Worm (Caenorhabditis elegans) whole organism, young adult: ENCODE measurements around the gene xbx-5.

Experiments used
- C17E4.6 ChIP-seq: fragments of 200-800 bp; sonication (Bioruptor generic); IDR thresholded peaks from 2 replicates; pipeline ENCODE4 v1.3.6; 2022; ENCODE audit warnings: missing genetic modification reagents, missing genetic modification characterization, missing compliant biosample characterization
- F33H1.4 ChIP-seq: fragments of 200-800 bp; sonication (Bioruptor generic); IDR thresholded peaks from 2 replicates; pipeline ENCODE4 v1.3.6; 2022; ENCODE audit warnings: missing genetic modification reagents, missing genetic modification characterization, missing compliant biosample characterization
- F37B4.10 ChIP-seq: fragments of 200-800 bp; sonication (Bioruptor generic); IDR thresholded peaks from 2 replicates; pipeline ENCODE4 v1.3.6; 2022; ENCODE audit warnings: missing genetic modification characterization, missing compliant biosample characterization
- aptf-2 ChIP-seq: fragments of 200-800 bp; sonication (Bioruptor generic); conservative IDR thresholded peaks from 2 replicates; pipeline ENCODE4 v1.3.6; 2022; ENCODE audit warnings: missing genetic modification reagents, missing genetic modification characterization, missing compliant biosample characterization
- athp-1 ChIP-seq: sonication (generic microtip); optimal IDR thresholded peaks from 2 replicates; lab custom pipeline; 2017; ENCODE audit warnings: mild to moderate bottlenecking, missing genetic modification characterization, missing compliant biosample characterization
- attf-5 ChIP-seq: fragments of 200-800 bp; sonication (Bioruptor generic); optimal IDR thresholded peaks from 2 replicates; lab custom pipeline; 2018; ENCODE audit warnings: mild to moderate bottlenecking, missing genetic modification characterization, missing compliant biosample characterization
- bed-2 ChIP-seq: fragments of 200-800 bp; sonication (Bioruptor generic); IDR thresholded peaks from 2 replicates; pipeline ENCODE4 v1.3.6; 2022; ENCODE audit warnings: missing genetic modification reagents, missing genetic modification characterization, missing compliant biosample characterization
- ceh-40 ChIP-seq: fragments of 200-800 bp; sonication (Bioruptor generic); IDR thresholded peaks from 2 replicates; pipeline ENCODE4 v1.3.6; 2022; ENCODE audit warnings: missing genetic modification characterization, missing compliant biosample characterization
- ceh-79 ChIP-seq: sonication (generic microtip); optimal IDR thresholded peaks from 2 replicates; lab custom pipeline; 2017; ENCODE audit warnings: mild to moderate bottlenecking, missing genetic modification characterization, missing compliant biosample characterization
- chd-7 ChIP-seq: sonication (generic microtip); optimal IDR thresholded peaks from 2 replicates; lab custom pipeline; 2016; ENCODE audit warnings: mild to moderate bottlenecking, missing genetic modification characterization, moderate library complexity, missing compliant biosample characterization
- dpff-1 ChIP-seq: sonication (generic microtip); optimal IDR thresholded peaks from 2 replicates; lab custom pipeline; 2017; ENCODE audit warnings: mild to moderate bottlenecking, missing genetic modification characterization, missing compliant biosample characterization
- efl-1 ChIP-seq: fragments of 150-350 bp; optimal IDR thresholded peaks from 2 replicates; lab custom pipeline; 2014; ENCODE audit warnings: missing biosample characterization, missing genetic modification reagents, missing genetic modification characterization
- egrh-3 ChIP-seq: fragments of 200-800 bp; sonication (Bioruptor generic); IDR thresholded peaks from 2 replicates; pipeline ENCODE4 v1.3.6; 2022; ENCODE audit warnings: missing genetic modification reagents, missing genetic modification characterization, missing compliant biosample characterization
- ekl-4 ChIP-seq: fragments of 200-800 bp; sonication (Bioruptor generic); IDR thresholded peaks from 2 replicates; pipeline ENCODE4 v1.3.6; 2022; ENCODE audit warnings: missing genetic modification reagents, missing genetic modification characterization, missing compliant biosample characterization
- ets-4 ChIP-seq: fragments of 200-800 bp; sonication (Bioruptor generic); optimal IDR thresholded peaks from 2 replicates; lab custom pipeline; 2018; ENCODE audit warnings: mild to moderate bottlenecking, missing genetic modification characterization, missing compliant biosample characterization
- hlh-12 ChIP-seq: sonication (generic microtip); optimal IDR thresholded peaks from 2 replicates; lab custom pipeline; 2016; ENCODE audit warnings: missing genetic modification characterization, missing compliant biosample characterization
- hlh-26 ChIP-seq: fragments of 200-800 bp; sonication (Bioruptor generic); conservative IDR thresholded peaks from 2 replicates; pipeline ENCODE4 v1.3.6; 2022; ENCODE audit warnings: missing genetic modification reagents, missing genetic modification characterization, missing compliant biosample characterization
- hmg-1.2 ChIP-seq: fragments of 200-800 bp; sonication (Bioruptor generic); IDR thresholded peaks from 2 replicates; pipeline ENCODE4 v1.3.6; 2022; ENCODE audit warnings: missing genetic modification reagents, missing genetic modification characterization, missing compliant biosample characterization
- hrde-1 ChIP-seq: sonication (generic microtip); optimal IDR thresholded peaks from 2 replicates; lab custom pipeline; 2016; ENCODE audit warnings: missing genetic modification characterization, mild to moderate bottlenecking, missing compliant biosample characterization, moderate library complexity, missing genotype, missing genetic modification reagents, borderline replicate concordance
- let-526 ChIP-seq: fragments of 200-800 bp; sonication (Bioruptor generic); IDR thresholded peaks from 2 replicates; pipeline ENCODE4 v1.3.6; 2022; ENCODE audit warnings: missing genetic modification reagents, missing genetic modification characterization, missing compliant biosample characterization
- let-607 ChIP-seq, 2 experiments: fragments of 200-800 bp in 1 of 2; sonication (Bioruptor generic) in 1 of 2; sonication (generic microtip) in 1 of 2; optimal IDR thresholded peaks; 2 replicates each; lab custom pipeline; 2016 to 2018; ENCODE audit warnings: mild to moderate bottlenecking in 2 of 2, missing compliant biosample characterization in 2 of 2, missing genetic modification characterization in 2 of 2, moderate library complexity in 2 of 2, missing genotype in 1 of 2
- lin-35 ChIP-seq, 3 experiments: fragments of 150-350 bp in 2 of 3; sonication (generic microtip) in 1 of 3; optimal IDR thresholded peaks; 2 replicates each; lab custom pipeline; 2014 to 2018; ENCODE audit warnings: missing biosample characterization in 3 of 3, missing genetic modification characterization in 3 of 3, missing genetic modification reagents in 3 of 3
- lsl-1 ChIP-seq: fragments of 200-800 bp; sonication (Bioruptor generic); optimal IDR thresholded peaks from 2 replicates; lab custom pipeline; 2018; ENCODE audit warnings: mild to moderate bottlenecking, missing genetic modification characterization, moderate library complexity, missing compliant biosample characterization
- lsy-27 ChIP-seq: sonication (generic microtip); optimal IDR thresholded peaks from 2 replicates; lab custom pipeline; 2017; ENCODE audit warnings: missing genetic modification characterization, mild to moderate bottlenecking, missing compliant biosample characterization, antibody characterized with exemption, missing genotype, borderline replicate concordance; ENCODE audit not compliant: insufficient read depth
- madf-3 ChIP-seq: fragments of 200-800 bp; sonication (Bioruptor generic); IDR thresholded peaks from 2 replicates; pipeline ENCODE4 v1.3.6; 2022; ENCODE audit warnings: missing genetic modification reagents, missing genetic modification characterization, missing compliant biosample characterization
- nfya-2 ChIP-seq: fragments of 200-800 bp; sonication (Bioruptor generic); IDR thresholded peaks from 2 replicates; pipeline ENCODE4 v1.3.6; 2022; ENCODE audit warnings: missing genetic modification reagents, missing genetic modification characterization, missing compliant biosample characterization
- nfyb-1 ChIP-seq: fragments of 200-800 bp; sonication (Bioruptor generic); IDR thresholded peaks from 2 replicates; pipeline ENCODE4 v1.3.6; 2022; ENCODE audit warnings: missing genetic modification reagents, missing genetic modification characterization, missing compliant biosample characterization
- nhr-120 ChIP-seq: fragments of 200-800 bp; sonication (Bioruptor generic); IDR thresholded peaks from 2 replicates; pipeline ENCODE4 v1.3.6; 2022; ENCODE audit warnings: missing genetic modification characterization, missing compliant biosample characterization
- nhr-27 ChIP-seq: fragments of 200-800 bp; sonication (Bioruptor generic); optimal IDR thresholded peaks from 2 replicates; lab custom pipeline; 2018; ENCODE audit warnings: mild to moderate bottlenecking, missing genetic modification characterization, moderate library complexity, missing compliant biosample characterization
- pbrm-1 ChIP-seq: fragments of 200-800 bp; sonication (Bioruptor generic); IDR thresholded peaks from 2 replicates; pipeline ENCODE4 v1.3.6; 2022; ENCODE audit warnings: missing genetic modification reagents, missing genetic modification characterization, missing compliant biosample characterization
- pha-4 ChIP-seq: fragments of 150-350 bp; sonication (generic microtip); optimal IDR thresholded peaks from 2 replicates; lab custom pipeline; 2014; ENCODE audit warnings: missing biosample characterization, missing genetic modification reagents, missing genetic modification characterization
- rcor-1 ChIP-seq: fragments of 200-800 bp; sonication (Bioruptor generic); IDR thresholded peaks from 2 replicates; pipeline ENCODE4 v1.3.6; 2022; ENCODE audit warnings: missing genetic modification reagents, missing genetic modification characterization, missing compliant biosample characterization
- sdz-38 ChIP-seq: sonication (generic microtip); optimal IDR thresholded peaks from 2 replicates; lab custom pipeline; 2016; ENCODE audit warnings: missing genotype, missing genetic modification characterization, missing compliant biosample characterization
- sea-2 ChIP-seq: fragments of 200-800 bp; sonication (Bioruptor generic); IDR thresholded peaks from 2 replicates; pipeline ENCODE4 v1.3.6; 2022; ENCODE audit warnings: missing genetic modification characterization, missing compliant biosample characterization
- snpc-1.3 ChIP-seq: sonication (generic microtip); optimal IDR thresholded peaks from 2 replicates; lab custom pipeline; 2017; ENCODE audit warnings: missing genetic modification characterization, mild to moderate bottlenecking, missing compliant biosample characterization, antibody characterized with exemption, moderate library complexity, missing genotype, missing genetic modification reagents; ENCODE audit not compliant: insufficient read depth
- tbp1 ChIP-seq: fragments of 200-800 bp; sonication (Bioruptor generic); optimal IDR thresholded peaks from 2 replicates; lab custom pipeline; 2018; ENCODE audit warnings: mild to moderate bottlenecking, missing genetic modification characterization, missing compliant biosample characterization
- zfh-2 ChIP-seq: fragments of 200-800 bp; sonication (Bioruptor generic); conservative IDR thresholded peaks from 2 replicates; pipeline ENCODE4 v1.3.6; 2022; ENCODE audit warnings: missing genetic modification reagents, missing genetic modification characterization, missing compliant biosample characterization
- ztf-18 ChIP-seq: sonication (generic microtip); optimal IDR thresholded peaks from 2 replicates; lab custom pipeline; 2016; ENCODE audit warnings: missing genotype, mild to moderate bottlenecking, missing genetic modification characterization, missing compliant biosample characterization
- ztf-22 ChIP-seq: fragments of 200-800 bp; sonication (Bioruptor generic); optimal IDR thresholded peaks from 2 replicates; lab custom pipeline; 2018; ENCODE audit warnings: mild to moderate bottlenecking, missing genetic modification characterization, moderate library complexity, missing compliant biosample characterization
- ztf-28 ChIP-seq: fragments of 200-800 bp; sonication (Bioruptor generic); IDR thresholded peaks from 2 replicates; pipeline ENCODE4 v1.3.6; 2022; ENCODE audit warnings: missing genetic modification reagents, missing genetic modification characterization, missing compliant biosample characterization
- ztf-6 ChIP-seq: fragments of 200-800 bp; sonication (Bioruptor generic); IDR thresholded peaks from 2 replicates; pipeline ENCODE4 v1.3.6; 2022; ENCODE audit warnings: missing genetic modification reagents, missing genetic modification characterization, missing compliant biosample characterization

Gene xbx-5

DNA sequence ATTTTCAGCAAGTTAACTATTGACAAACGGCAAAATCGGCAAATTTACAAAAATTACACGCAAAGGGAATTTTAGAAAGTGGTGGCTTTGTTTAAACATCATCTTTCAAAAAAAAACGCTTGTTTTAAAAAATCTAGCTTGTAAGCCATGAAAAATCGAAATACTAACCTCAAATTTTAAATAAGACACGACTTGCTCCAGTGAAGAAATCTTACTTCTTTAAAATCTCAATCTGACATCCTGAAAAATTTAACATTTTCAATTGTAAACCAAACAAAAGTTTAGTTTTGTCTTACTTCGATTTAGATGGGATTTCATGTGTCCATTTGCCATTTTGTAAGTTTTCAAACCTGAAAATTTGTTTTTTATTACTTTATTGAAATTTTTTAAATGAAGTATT lies 27.5 kb upstream of the xbx-5 start:
- TF ChIP-seq chd-7 (tag; lab: Kevin White, UChicago) (no peak), ztf-28 (no peak), attf-5 (no peak), sdz-38 (tag; lab: Kevin White, UChicago) (no peak)

- TF ChIP-seq F37B4.10 (GFP tag; lab: Robert Waterston, UW) (no peak), hlh-12 (tag; lab: Kevin White, UChicago) (no peak), ztf-6 (GFP tag; lab: Robert Waterston, UW) (no peak), egrh-3 (GFP tag; lab: Robert Waterston, UW) (no peak), bed-2 (GFP tag; lab: Robert Waterston, UW) (no peak)
Measured at ce11 chrIII:3831381-3831780, 27.1 kb upstream of the xbx-5 start, which contains the start of gene C36A4.10. TSS of gene C36A4.10 (minus strand) at chrIII:3831481.

- TF ChIP-seq nfyb-1 (GFP tag; lab: Robert Waterston, UW), result no peak
- TF ChIP-seq nfya-2, result no peak
- TF ChIP-seq rcor-1 (GFP tag; lab: Robert Waterston, UW), result no peak
- TF ChIP-seq C17E4.6 (GFP tag; lab: Robert Waterston, UW), result no peak
- no peak for TF ChIP-seq ceh-79 (tag; lab: Kevin White, UChicago)
Measured at ce11 chrIII:3829105-3829504, 24.8 kb upstream of the xbx-5 start, which contains the start of gene cnnm-5. TSS of gene cnnm-5 (minus strand) at chrIII:3829205.

DNA sequence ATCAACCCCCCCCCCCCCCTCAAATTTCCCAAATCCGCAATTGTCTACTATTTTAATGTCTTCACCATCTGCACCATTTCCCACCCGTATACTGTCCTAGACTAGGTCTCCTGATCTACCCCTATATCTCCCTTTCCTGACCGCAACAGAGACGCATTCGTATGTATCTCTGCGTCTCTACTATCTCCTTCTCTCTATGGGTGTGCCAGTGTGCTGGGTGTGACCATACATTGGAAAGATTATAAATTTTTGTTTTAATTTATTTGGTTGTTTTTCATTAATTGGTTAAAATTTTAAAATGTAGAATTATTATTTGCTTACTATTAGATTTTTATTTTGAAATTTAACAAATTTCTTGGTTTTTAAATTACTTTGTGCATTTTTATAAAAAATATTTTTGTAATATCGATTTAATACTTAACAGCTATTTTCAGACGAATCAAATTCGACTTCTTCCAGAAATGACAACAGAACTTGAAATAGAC lies 17.7 kb upstream of the xbx-5 start, which contains the start of gene amx-1:
TSS of gene amx-1 (plus strand) at position 435 of the 485 bp plus-strand sequence.
- TF ChIP-seq tbp1 (GFP tag; lab: Kevin White, UChicago) (no peak), hmg-1.2 (GFP tag; lab: Robert Waterston, UW) (peak; percentile 59; the same call in 1 of the 2 replicates)

DNA sequence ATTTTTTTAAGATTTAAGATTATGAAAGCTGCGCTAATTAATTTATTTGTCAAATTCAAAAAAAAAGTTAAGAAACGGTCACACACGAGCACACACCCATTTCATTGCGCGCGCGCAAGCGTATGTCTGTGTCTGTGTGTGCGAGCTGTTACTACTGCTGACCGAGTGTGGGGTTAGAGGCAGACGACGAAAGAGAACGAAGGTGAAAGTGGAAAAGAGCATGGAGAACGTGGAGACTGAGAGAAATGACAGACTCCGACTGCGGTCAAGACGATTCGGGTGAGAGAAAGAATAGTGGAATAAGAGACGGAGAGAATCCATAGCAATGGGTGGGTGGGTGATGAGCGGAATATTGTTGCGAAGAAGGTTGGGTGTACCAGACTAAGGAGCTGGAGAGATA lies 15.9 kb upstream of the xbx-5 start:
- TF ChIP-seq efl-1 (GFP tag; lab: Kevin White, UChicago), result no peak
- no peak for TF ChIP-seq let-607 (tag; optimal IDR thresholded peaks at IDR 0.05; lab: Kevin White, UChicago)
- TF ChIP-seq hrde-1 (tag; lab: Kevin White, UChicago), result no peak
- no peak for TF ChIP-seq ztf-22 (GFP tag; lab: Kevin White, UChicago)
- peak in 1 of 3 experiments; percentile 55 for TF ChIP-seq lin-35 (GFP tag; optimal IDR thresholded peaks at IDR 0.05; lab: Kevin White, UChicago)
- TF ChIP-seq nhr-120 (GFP tag; lab: Robert Waterston, UW), result no peak
- TF ChIP-seq sea-2, result no peak
- no peak for TF ChIP-seq aptf-2 (GFP tag; lab: Robert Waterston, UW)
- no peak for TF ChIP-seq pbrm-1
- no peak for TF ChIP-seq ceh-40 (GFP tag; lab: Robert Waterston, UW)
- TF ChIP-seq nhr-27 (tag; lab: Kevin White, UChicago), result no peak
- TF ChIP-seq ztf-18 (tag; lab: Kevin White, UChicago), result peak; percentile 40
- TF ChIP-seq madf-3 (GFP tag; lab: Robert Waterston, UW), result no peak
- no peak for TF ChIP-seq F33H1.4 (GFP tag; lab: Robert Waterston, UW)
- no peak for TF ChIP-seq snpc-1.3 (tag; lab: Kevin White, UChicago)
- no peak for TF ChIP-seq ekl-4 (GFP tag; lab: Robert Waterston, UW)
- TF ChIP-seq hlh-26, result no peak
- TF ChIP-seq hmg-1.2 (GFP tag; lab: Robert Waterston, UW), result peak; percentile 93
- no peak for TF ChIP-seq sdz-38 (tag; lab: Kevin White, UChicago)
- TF ChIP-seq lsy-27 (tag; lab: Kevin White, UChicago), result no peak
- TF ChIP-seq athp-1 (tag; lab: Kevin White, UChicago), result no peak
- no peak for TF ChIP-seq pha-4 (tag; lab: Kevin White, UChicago)
- peak; percentile 1 for TF ChIP-seq ets-4
- TF ChIP-seq lsl-1 (GFP tag; lab: Kevin White, UChicago), result no peak
- TF ChIP-seq dpff-1 (tag; lab: Kevin White, UChicago), result no peak
- no peak for TF ChIP-seq let-526 (GFP tag; lab: Robert Waterston, UW)
- TF ChIP-seq zfh-2 (GFP tag; lab: Robert Waterston, UW), result peak; percentile 80
